Worm (Caenorhabditis elegans): ENCODE results near the gene C13C4.7.

ce11 chrV:12085867-12086634, 34.2 kb downstream of the C13C4.7 start:
- TF ChIP-seq him-1 (tag; optimal IDR thresholded peaks at IDR 0.05) (no peak), W03F9.2 (tag; optimal IDR thresholded peaks at IDR 0.05) (no peak)
